Fruit fly (Drosophila melanogaster): ENCODE results near the gene CG10903.

- no peak for TF ChIP-seq CG16779 (tag; optimal IDR thresholded peaks at IDR 0.05)
- no peak for TF ChIP-seq dac (GFP tag; optimal IDR thresholded peaks at IDR 0.05)
- TF ChIP-seq Eip75B (GFP tag; optimal IDR thresholded peaks at IDR 0.05), result no peak
- TF ChIP-seq Sox102F (GFP tag; optimal IDR thresholded peaks at IDR 0.05), result no peak
- no peak for TF ChIP-seq CG6792 (GFP tag; optimal IDR thresholded peaks at IDR 0.05)
- no peak for TF ChIP-seq CG11294 (GFP tag; IDR thresholded peaks at IDR 0.05)
- no peak for TF ChIP-seq Gug (GFP tag; IDR thresholded peaks at IDR 0.05)
- TF ChIP-seq fd59A (GFP tag; optimal IDR thresholded peaks at IDR 0.05), result no peak
- TF ChIP-seq CG11902 (GFP tag; optimal IDR thresholded peaks at IDR 0.05), result no peak
- no peak for TF ChIP-seq CG9139 (GFP tag; optimal IDR thresholded peaks at IDR 0.05)
- TF ChIP-seq dsx (GFP tag; optimal IDR thresholded peaks at IDR 0.05; ENCODE audit: poor library complexity, severe bottlenecking), result no peak
These were observed 3.7 kb upstream of the CG10903 start for dm6 chr3R:8026515-8026914.
